Worm (Caenorhabditis elegans) whole organism, L1 larva: ENCODE results near the gene dnc-4.

Experiments
- C16A3.4 ChIP-seq: fragments of 150-350 bp; optimal IDR thresholded peaks from 2 replicates; lab custom pipeline; 2014; ENCODE audit warnings: missing biosample characterization, missing genetic modification characterization
- alr-1 ChIP-seq: fragments of 200-800 bp; sonication (Bioruptor generic); optimal IDR thresholded peaks from 2 replicates; lab custom pipeline; 2018; ENCODE audit warnings: borderline replicate concordance, mild to moderate bottlenecking, missing genetic modification characterization, missing compliant biosample characterization
- blmp-1 ChIP-seq: fragments of 150-350 bp; optimal IDR thresholded peaks from 2 replicates; lab custom pipeline; 2014; ENCODE audit warnings: missing biosample characterization, missing genetic modification characterization
- ceh-82 ChIP-seq, 3 experiments: fragments of 150-350 bp in 1 of 3; sonication (generic microtip) in 2 of 3; optimal IDR thresholded peaks; 2 replicates each; lab custom pipeline; 2014 to 2017; ENCODE audit warnings: missing biosample characterization in 3 of 3, missing genetic modification characterization in 3 of 3
- ceh-90 ChIP-seq: sonication (generic microtip); optimal IDR thresholded peaks from 2 replicates; lab custom pipeline; 2016; ENCODE audit warnings: missing genetic modification characterization, missing compliant biosample characterization
- ces-1 ChIP-seq: fragments of 150-350 bp; optimal IDR thresholded peaks from 2 replicates; lab custom pipeline; 2014; ENCODE audit warnings: missing biosample characterization, missing genetic modification reagents, missing genetic modification characterization
- dpl-1 ChIP-seq, 3 experiments: fragments of 150-350 bp in 2 of 3; sonication (generic microtip) in 1 of 3; optimal IDR thresholded peaks; 2 replicates each; lab custom pipeline; 2014 to 2017; ENCODE audit warnings: missing biosample characterization in 3 of 3, missing genetic modification characterization in 3 of 3, missing genetic modification reagents in 3 of 3
- efl-1 ChIP-seq, 4 experiments: fragments of 150-350 bp; optimal IDR thresholded peaks in 3 of 4; peaks in 1 of 4; 1 replicate in 1 of 4; 2 replicates in 3 of 4; lab custom pipeline; 2014; ENCODE audit warnings: missing biosample characterization in 2 of 4, missing genetic modification characterization in 2 of 4, missing genetic modification reagents in 2 of 4
- efl-3 ChIP-seq: fragments of 200-800 bp; sonication (Bioruptor generic); optimal IDR thresholded peaks from 2 replicates; lab custom pipeline; 2018; ENCODE audit warnings: mild to moderate bottlenecking, missing genetic modification characterization, missing compliant biosample characterization
- egl-13 ChIP-seq: sonication (generic microtip); optimal IDR thresholded peaks from 2 replicates; lab custom pipeline; 2016; ENCODE audit warnings: missing genotype, missing genetic modification reagents, missing genetic modification characterization, missing compliant biosample characterization
- elt-2 ChIP-seq: sonication (generic microtip); optimal IDR thresholded peaks from 2 replicates; lab custom pipeline; 2016; ENCODE audit warnings: missing genetic modification characterization, mild to moderate bottlenecking, inconsistent platforms, missing compliant biosample characterization, missing genetic modification reagents
- elt-3 ChIP-seq, 6 experiments: fragments of 150-350 bp in 1 of 6; sonication (generic microtip); optimal IDR thresholded peaks; 2 replicates each; lab custom pipeline; 2017 to 2018; ENCODE audit warnings: missing biosample characterization in 6 of 6, missing genetic modification characterization in 6 of 6, inconsistent platforms in 1 of 6
- fkh-10 ChIP-seq: sonication (generic microtip); optimal IDR thresholded peaks from 2 replicates; lab custom pipeline; 2017; ENCODE audit warnings: missing biosample characterization, missing genetic modification reagents, missing genetic modification characterization
- fkh-4 ChIP-seq: sonication (generic microtip); optimal IDR thresholded peaks from 2 replicates; lab custom pipeline; 2016; ENCODE audit warnings: missing compliant biosample characterization, missing genetic modification characterization, borderline replicate concordance
- hpl-2 ChIP-seq: fragments of 150-350 bp; optimal IDR thresholded peaks from 2 replicates; lab custom pipeline; 2014; ENCODE audit warnings: missing biosample characterization, missing genetic modification reagents, missing genetic modification characterization
- irx-1 ChIP-seq: sonication (generic microtip); optimal IDR thresholded peaks from 2 replicates; lab custom pipeline; 2016; ENCODE audit warnings: missing genetic modification characterization, missing compliant biosample characterization
- isw-1 ChIP-seq: fragments of 200-800 bp; sonication (Bioruptor generic); IDR thresholded peaks from 2 replicates; pipeline ENCODE4 v1.3.6; 2022; ENCODE audit warnings: missing genetic modification characterization, missing compliant biosample characterization
- jun-1 ChIP-seq: fragments of 150-350 bp; optimal IDR thresholded peaks from 2 replicates; lab custom pipeline; 2014; ENCODE audit warnings: missing biosample characterization, missing genetic modification reagents, missing genetic modification characterization
- lin-14 ChIP-seq: fragments of 200-800 bp; sonication (Bioruptor generic); optimal IDR thresholded peaks from 2 replicates; lab custom pipeline; 2018; ENCODE audit warnings: mild to moderate bottlenecking, missing genetic modification characterization, moderate library complexity, missing compliant biosample characterization
- lin-15B ChIP-seq: fragments of 150-350 bp; sonication (generic microtip); optimal IDR thresholded peaks from 3 replicates; lab custom pipeline; 2014; ENCODE audit warnings: missing biosample characterization, missing genetic modification characterization
- lin-35 ChIP-seq, 2 experiments: fragments of 150-350 bp; optimal IDR thresholded peaks; 2 replicates each; lab custom pipeline; 2014; ENCODE audit warnings: missing biosample characterization in 2 of 2, missing genetic modification characterization in 2 of 2, missing genetic modification reagents in 2 of 2
- lir-3 ChIP-seq: sonication (generic microtip); optimal IDR thresholded peaks from 2 replicates; lab custom pipeline; 2016; ENCODE audit warnings: mild to moderate bottlenecking, missing genetic modification characterization, moderate library complexity, missing compliant biosample characterization; ENCODE audit not compliant: poor library complexity
- lsy-2 ChIP-seq, 2 experiments: fragments of 150-350 bp; optimal IDR thresholded peaks; 2 replicates each; lab custom pipeline; 2014; ENCODE audit warnings: missing biosample characterization in 2 of 2, missing genetic modification characterization in 2 of 2
- mef-2 ChIP-seq: fragments of 150-350 bp; optimal IDR thresholded peaks from 2 replicates; lab custom pipeline; 2014; ENCODE audit warnings: missing biosample characterization, missing genetic modification characterization
- mep-1 ChIP-seq: fragments of 150-350 bp; optimal IDR thresholded peaks from 2 replicates; lab custom pipeline; 2014; ENCODE audit warnings: missing biosample characterization, missing genetic modification characterization
- nhr-12 ChIP-seq: sonication (generic microtip); optimal IDR thresholded peaks from 2 replicates; lab custom pipeline; 2017; ENCODE audit warnings: missing biosample characterization, missing genetic modification characterization
- nhr-19 ChIP-seq: fragments of 200-800 bp; sonication (Bioruptor generic); conservative IDR thresholded peaks from 2 replicates; pipeline ENCODE4 v1.3.6; 2022; ENCODE audit warnings: missing genetic modification characterization, missing compliant biosample characterization
- nhr-237 ChIP-seq: fragments of 150-350 bp; optimal IDR thresholded peaks from 2 replicates; lab custom pipeline; 2014; ENCODE audit warnings: missing biosample characterization, missing genetic modification characterization
- nhr-47 ChIP-seq: sonication (generic microtip); optimal IDR thresholded peaks from 2 replicates; lab custom pipeline; 2016; ENCODE audit warnings: mild to moderate bottlenecking, missing genetic modification characterization, moderate library complexity, missing compliant biosample characterization
- nhr-71 ChIP-seq: sonication (generic microtip); optimal IDR thresholded peaks from 2 replicates; lab custom pipeline; 2016; ENCODE audit warnings: mild to moderate bottlenecking, missing genetic modification characterization, moderate library complexity, missing compliant biosample characterization
- nhr-77 ChIP-seq: fragments of 150-350 bp; optimal IDR thresholded peaks from 2 replicates; lab custom pipeline; 2014; ENCODE audit warnings: missing biosample characterization, missing genetic modification characterization
- nhr-85 ChIP-seq: sonication (generic microtip); peaks from one replicate; lab custom pipeline; 2016; ENCODE audit warnings: missing genetic modification characterization, inconsistent platforms, missing compliant biosample characterization
- nhr-90 ChIP-seq: sonication (generic microtip); optimal IDR thresholded peaks from 2 replicates; lab custom pipeline; 2016; ENCODE audit warnings: mild to moderate bottlenecking, missing genetic modification characterization, missing compliant biosample characterization; ENCODE audit not compliant: poor library complexity
- pax-3 ChIP-seq: fragments of 200-800 bp; sonication (Bioruptor generic); optimal IDR thresholded peaks from 2 replicates; lab custom pipeline; 2018; ENCODE audit warnings: mild to moderate bottlenecking, missing genetic modification characterization, moderate library complexity, missing compliant biosample characterization
- pqm-1 ChIP-seq: sonication (generic microtip); optimal IDR thresholded peaks from 3 replicates; lab custom pipeline; 2017; ENCODE audit warnings: missing biosample characterization, missing genetic modification characterization
- snpc-4 ChIP-seq: fragments of 150-350 bp; optimal IDR thresholded peaks from 2 replicates; lab custom pipeline; 2014; ENCODE audit warnings: missing biosample characterization, missing genetic modification characterization
- snu-23 ChIP-seq: sonication (generic microtip); optimal IDR thresholded peaks from 2 replicates; lab custom pipeline; 2016; ENCODE audit warnings: missing genetic modification characterization, missing compliant biosample characterization
- sptf-1 ChIP-seq: fragments of 150-350 bp; optimal IDR thresholded peaks from 2 replicates; lab custom pipeline; 2014; ENCODE audit warnings: missing biosample characterization, missing genetic modification characterization
- swsn-7 ChIP-seq: sonication (generic microtip); optimal IDR thresholded peaks from 2 replicates; lab custom pipeline; 2016; ENCODE audit warnings: missing genetic modification characterization, missing compliant biosample characterization
- tbx-2 ChIP-seq: sonication (generic microtip); optimal IDR thresholded peaks from 2 replicates; lab custom pipeline; 2016; ENCODE audit warnings: missing genetic modification characterization, missing compliant biosample characterization
- tlp-1 ChIP-seq: fragments of 150-350 bp; optimal IDR thresholded peaks from 2 replicates; lab custom pipeline; 2014; ENCODE audit warnings: missing biosample characterization, missing genetic modification characterization
- unc-130 ChIP-seq: fragments of 150-350 bp; optimal IDR thresholded peaks from 2 replicates; lab custom pipeline; 2017; ENCODE audit warnings: missing biosample characterization, missing genetic modification characterization, inconsistent platforms
- unc-30 ChIP-seq: sonication (generic microtip); optimal IDR thresholded peaks from 2 replicates; lab custom pipeline; 2017; ENCODE audit warnings: missing biosample characterization, missing genetic modification characterization
- unc-86 ChIP-seq: sonication (generic microtip); optimal IDR thresholded peaks from 2 replicates; lab custom pipeline; 2016; ENCODE audit warnings: missing genetic modification characterization, missing compliant biosample characterization
- xbp-1 ChIP-seq: sonication (generic microtip); optimal IDR thresholded peaks from 2 replicates; lab custom pipeline; 2016; ENCODE audit warnings: missing genetic modification characterization, missing compliant biosample characterization
- zag-1 ChIP-seq: fragments of 150-350 bp; optimal IDR thresholded peaks from 2 replicates; lab custom pipeline; 2014; ENCODE audit warnings: missing biosample characterization, missing genetic modification characterization

The dnc-4 gene

ce11 chrIV:8042005-8042404 is 22.4 kb upstream of the dnc-4 start (continued):
- TF ChIP-seq blmp-1 (tag; lab: Kevin White, UChicago) = peak; percentile 82
- no peak for TF ChIP-seq fkh-4 (tag; lab: Kevin White, UChicago)
- TF ChIP-seq tlp-1 = no peak
- TF ChIP-seq lin-35 (GFP tag; optimal IDR thresholded peaks at IDR 0.05; lab: Kevin White, UChicago) = peak in 1 of 2 experiments; percentile 29

ce11 chrIV:8040610-8041317 is 21.2 kb upstream of the dnc-4 start:
- TF ChIP-seq isw-1 (GFP tag; lab: Robert Waterston, UW) (peak; percentile 44), nhr-71 (tag; lab: Kevin White, UChicago) (peak; percentile 61), fkh-10 (GFP tag; lab: Kevin White, UChicago) (peak; percentile 89), efl-1 (optimal IDR thresholded peaks at IDR 0.05; lab: Kevin White, UChicago) (peak in 1 of 2 experiments; percentile 17), efl-1 (GFP tag; optimal IDR thresholded peaks at IDR 0.05 in 1 of 2; lab: Kevin White, UChicago) (peak in 1 of 2 experiments; percentile 75), sptf-1 (no peak), blmp-1 (tag; lab: Kevin White, UChicago) (no peak), egl-13 (tag; lab: Kevin White, UChicago) (peak; percentile 49), irx-1 (tag; lab: Kevin White, UChicago) (peak; percentile 73), unc-130 (tag; lab: Kevin White, UChicago) (no peak), snu-23 (GFP tag; lab: Kevin White, UChicago) (peak; percentile 32), C16A3.4 (tag; lab: Kevin White, UChicago) (no peak), ceh-82 (tag; optimal IDR thresholded peaks at IDR 0.05; lab: Kevin White, UChicago) (peak in 1 of 3 experiments; percentile 31), mef-2 (tag; lab: Kevin White, UChicago) (peak; percentile 23), lin-15B (tag; lab: Kevin White, UChicago) (no peak), swsn-7 (peak; percentile 37), elt-2 (tag; lab: Kevin White, UChicago) (no peak), jun-1 (tag; lab: Kevin White, UChicago) (no peak), unc-86 (peak; percentile 51), nhr-47 (peak; percentile 25), efl-3 (no peak), tbx-2 (tag; lab: Kevin White, UChicago) (peak; percentile 36), snpc-4 (peak; percentile 7), elt-3 (tag; optimal IDR thresholded peaks at IDR 0.05; lab: Kevin White, UChicago) (no peak), nhr-85 (tag; lab: Kevin White, UChicago) (peak; percentile 71), lin-14 (GFP tag; lab: Kevin White, UChicago) (peak; percentile 92), lsy-2 (tag; optimal IDR thresholded peaks at IDR 0.05; lab: Kevin White, UChicago) (peak in 1 of 2 experiments; percentile 48), dpl-1 (GFP tag; optimal IDR thresholded peaks at IDR 0.05; lab: Kevin White, UChicago) (peak in 1 of 3 experiments; percentile 14), unc-30 (tag; lab: Kevin White, UChicago) (no peak), ces-1 (GFP tag; lab: Kevin White, UChicago) (no peak), lin-35 (GFP tag; optimal IDR thresholded peaks at IDR 0.05; lab: Kevin White, UChicago) (no peak), nhr-19 (GFP tag; lab: Robert Waterston, UW) (no peak)

- TF ChIP-seq lin-35 (GFP tag; optimal IDR thresholded peaks at IDR 0.05; lab: Kevin White, UChicago) = peak; percentile 15 to 48
- no peak for TF ChIP-seq ceh-90 (tag; lab: Kevin White, UChicago)
- no peak for TF ChIP-seq nhr-12 (tag; lab: Kevin White, UChicago)
- TF ChIP-seq alr-1 (tag; lab: Kevin White, UChicago) = no peak
- no peak for TF ChIP-seq xbp-1 (tag; lab: Kevin White, UChicago)
- no peak for TF ChIP-seq zag-1 (tag; lab: Kevin White, UChicago)
- TF ChIP-seq nhr-47 = peak; percentile 19
- peak; percentile 11 for TF ChIP-seq lir-3 (tag; lab: Kevin White, UChicago)
- no peak for TF ChIP-seq unc-130 (tag; lab: Kevin White, UChicago)
- TF ChIP-seq nhr-77 (tag; lab: Kevin White, UChicago) = no peak
- no peak for TF ChIP-seq lin-15B (tag; lab: Kevin White, UChicago)
- TF ChIP-seq mep-1 (tag; lab: Kevin White, UChicago) = peak; percentile 79
- peak; percentile 50 for TF ChIP-seq tbx-2 (tag; lab: Kevin White, UChicago)
- no peak for TF ChIP-seq unc-86
- no peak for TF ChIP-seq hpl-2
- TF ChIP-seq isw-1 (GFP tag; lab: Robert Waterston, UW) = no peak
- TF ChIP-seq ceh-82 (tag; optimal IDR thresholded peaks at IDR 0.05; lab: Kevin White, UChicago) = peak in 1 of 3 experiments; percentile 4
- TF ChIP-seq nhr-90 (tag; lab: Kevin White, UChicago) = peak; percentile 73
- TF ChIP-seq pax-3 = no peak
- TF ChIP-seq swsn-7 = no peak
- TF ChIP-seq pqm-1 (tag; lab: Kevin White, UChicago) = no peak
- no peak for TF ChIP-seq nhr-237 (tag; lab: Kevin White, UChicago)
- peak; percentile 99 for TF ChIP-seq nhr-85 (tag; lab: Kevin White, UChicago)
- peak; percentile 82 for TF ChIP-seq nhr-71 (tag; lab: Kevin White, UChicago)
- TF ChIP-seq snu-23 (GFP tag; lab: Kevin White, UChicago) = peak; percentile 74
- TF ChIP-seq unc-30 (tag; lab: Kevin White, UChicago) = no peak
Measured at ce11 chrIV:8036492-8036891, 16.9 kb upstream of the dnc-4 start.
